Fruit fly (Drosophila melanogaster) whole organism, embryonic: Measurements from ENCODE around the gene CG8379.

Experiments used
- B-H1 ChIP-seq: fragments of 200-800 bp; sonication (Bioruptor generic); IDR thresholded peaks from 3 replicates; pipeline ENCODE4 v1.3.6; 2022; ENCODE audit warnings: missing biosample characterization, missing genetic modification characterization
- CG1024 ChIP-seq: fragments of 200-800 bp; sonication (Bioruptor generic); IDR thresholded peaks from 2 replicates; pipeline ENCODE4 v1.3.6; 2022; ENCODE audit warnings: missing biosample characterization, missing genetic modification characterization
- CG10431 ChIP-seq: fragments of 200-800 bp; sonication (Bioruptor generic); optimal IDR thresholded peaks from 3 replicates; lab custom pipeline; 2018; ENCODE audit warnings: missing biosample characterization, mild to moderate bottlenecking, missing genetic modification characterization
- CG10543 ChIP-seq: fragments of 200-800 bp; sonication (Bioruptor generic); optimal IDR thresholded peaks from 3 replicates; lab custom pipeline; 2017; ENCODE audit warnings: missing biosample characterization, mild to moderate bottlenecking, missing genetic modification characterization, moderate library complexity
- CG10565 ChIP-seq: fragments of 200-800 bp; sonication (Bioruptor generic); optimal IDR thresholded peaks from 3 replicates; lab custom pipeline; 2016; ENCODE audit warnings: missing biosample characterization, mild to moderate bottlenecking, missing genetic modification characterization
- CG13624 ChIP-seq: fragments of 200-800 bp; sonication (Bioruptor generic); optimal IDR thresholded peaks from 2 replicates; lab custom pipeline; 2016; ENCODE audit warnings: missing biosample characterization, missing genetic modification characterization
- CG13894 ChIP-seq: fragments of 200-800 bp; sonication (Bioruptor generic); optimal IDR thresholded peaks from 3 replicates; lab custom pipeline; 2018; ENCODE audit warnings: missing biosample characterization, mild to moderate bottlenecking, missing genetic modification characterization, moderate library complexity
- CG15514 ChIP-seq: fragments of 200-800 bp; sonication (Bioruptor generic); optimal IDR thresholded peaks from 3 replicates; lab custom pipeline; 2017; ENCODE audit warnings: missing biosample characterization, missing genetic modification characterization, mild to moderate bottlenecking, moderate library complexity, missing genetic modification reagents
- CG2678 ChIP-seq: fragments of 200-800 bp; sonication (Bioruptor generic); optimal IDR thresholded peaks from 3 replicates; lab custom pipeline; 2019; ENCODE audit warnings: missing biosample characterization, mild to moderate bottlenecking, missing genetic modification characterization, moderate library complexity
- CG31388 ChIP-seq: fragments of 200-800 bp; sonication (Bioruptor generic); optimal IDR thresholded peaks from 2 replicates; lab custom pipeline; 2016; ENCODE audit warnings: missing biosample characterization, missing genetic modification characterization
- CG32767 ChIP-seq: fragments of 200-800 bp; sonication (Bioruptor generic); IDR thresholded peaks from 2 replicates; pipeline ENCODE4 v1.3.6; 2022; ENCODE audit warnings: missing biosample characterization, missing genetic modification characterization
- CG32772 ChIP-seq: fragments of 200-800 bp; sonication (Bioruptor generic); IDR thresholded peaks from 2 replicates; pipeline ENCODE4 v1.3.6; 2022; ENCODE audit warnings: missing biosample characterization, missing genetic modification characterization
- CG34376 ChIP-seq: fragments of 200-800 bp; sonication (Bioruptor generic); optimal IDR thresholded peaks from 2 replicates; lab custom pipeline; 2018; ENCODE audit warnings: missing biosample characterization, mild to moderate bottlenecking, missing genetic modification characterization
- CG34422 ChIP-seq: fragments of 200-800 bp; sonication (Bioruptor generic); IDR thresholded peaks from 3 replicates; pipeline ENCODE4 v1.3.6; 2022; ENCODE audit warnings: missing biosample characterization, missing genetic modification characterization
- CG3847 ChIP-seq: fragments of 200-800 bp; sonication (Bioruptor generic); IDR thresholded peaks from 2 replicates; pipeline ENCODE4 v1.3.6; 2022; ENCODE audit warnings: missing biosample characterization, missing genetic modification characterization
- CG43689 ChIP-seq: fragments of 200-800 bp; sonication (Bioruptor generic); IDR thresholded peaks from 2 replicates; pipeline ENCODE4 v1.3.6; 2022; ENCODE audit warnings: missing biosample characterization, missing genetic modification characterization
- CG4424 ChIP-seq: fragments of 200-800 bp; sonication (Bioruptor generic); optimal IDR thresholded peaks from 3 replicates; lab custom pipeline; 2016; ENCODE audit warnings: missing biosample characterization, missing genetic modification characterization
- CG4617 ChIP-seq: fragments of 200-800 bp; sonication (Bioruptor generic); optimal IDR thresholded peaks from 3 replicates; lab custom pipeline; 2016; ENCODE audit warnings: missing biosample characterization, missing genetic modification characterization, borderline replicate concordance
- CG6683 ChIP-seq: fragments of 200-800 bp; sonication (Bioruptor generic); optimal IDR thresholded peaks from 2 replicates; lab custom pipeline; 2017; ENCODE audit warnings: missing biosample characterization, mild to moderate bottlenecking, missing genetic modification characterization, missing genetic modification reagents
- CG8478 ChIP-seq: fragments of >200 bp; optimal IDR thresholded peaks from 2 replicates; lab custom pipeline; 2018
- CG8944 ChIP-seq: fragments of 200-800 bp; sonication (Bioruptor generic); optimal IDR thresholded peaks from 3 replicates; lab custom pipeline; 2016; ENCODE audit warnings: missing biosample characterization, missing genetic modification characterization
- E2f1 ChIP-seq: fragments of 200-800 bp; sonication (Bioruptor generic); IDR thresholded peaks from 2 replicates; pipeline ENCODE4 v1.3.6; 2022; ENCODE audit warnings: missing biosample characterization, missing genetic modification characterization
- Fer2 ChIP-seq: fragments of 200-800 bp; sonication (Bioruptor generic); optimal IDR thresholded peaks from 2 replicates; lab custom pipeline; 2018; ENCODE audit warnings: missing biosample characterization, mild to moderate bottlenecking, missing genetic modification characterization, moderate library complexity
- HLHmδ ChIP-seq: fragments of 200-800 bp; sonication (Bioruptor generic); optimal IDR thresholded peaks from 2 replicates; lab custom pipeline; 2018; ENCODE audit warnings: missing biosample characterization, mild to moderate bottlenecking, missing genetic modification characterization, moderate library complexity
- Med ChIP-seq: fragments of 200-800 bp; sonication (Bioruptor generic); peaks from one replicate; lab custom pipeline; 2016; ENCODE audit warnings: missing biosample characterization, missing genetic modification characterization, mild to moderate bottlenecking, inconsistent platforms, moderate library complexity
- NfI ChIP-seq: fragments of 200-800 bp; sonication (Bioruptor generic); optimal IDR thresholded peaks from 3 replicates; lab custom pipeline; 2018; ENCODE audit warnings: missing biosample characterization, mild to moderate bottlenecking, missing genetic modification characterization, moderate library complexity
- Side ChIP-seq: fragments of 200-800 bp; sonication (Bioruptor generic); optimal IDR thresholded peaks from 2 replicates; lab custom pipeline; 2016; ENCODE audit warnings: missing biosample characterization, missing genetic modification characterization
- Spps ChIP-seq: fragments of 200-800 bp; sonication (Bioruptor generic); optimal IDR thresholded peaks from 2 replicates; lab custom pipeline; 2018; ENCODE audit warnings: missing biosample characterization, mild to moderate bottlenecking, missing genetic modification characterization
- Tbp ChIP-seq: fragments of >200 bp; optimal IDR thresholded peaks from 2 replicates; lab custom pipeline; 2018; ENCODE audit warnings: missing biosample characterization, missing genetic modification characterization
- croc ChIP-seq: fragments of 200-800 bp; sonication (Bioruptor generic); conservative IDR thresholded peaks from 3 replicates; pipeline ENCODE4 v1.3.6; 2022; ENCODE audit warnings: missing biosample characterization, missing genetic modification characterization
- dysf ChIP-seq: fragments of 200-800 bp; sonication (Bioruptor generic); IDR thresholded peaks from 3 replicates; pipeline ENCODE4 v1.3.6; 2022; ENCODE audit warnings: missing biosample characterization, missing genetic modification characterization
- fu2 ChIP-seq: fragments of 200-800 bp; sonication (Bioruptor generic); optimal IDR thresholded peaks from 2 replicates; lab custom pipeline; 2016; ENCODE audit warnings: missing biosample characterization, missing genetic modification characterization
- gro ChIP-seq: fragments of 200-800 bp; sonication (Bioruptor generic); optimal IDR thresholded peaks from 2 replicates; lab custom pipeline; 2016; ENCODE audit warnings: missing biosample characterization, missing genetic modification characterization
- ham ChIP-seq: fragments of 200-800 bp; sonication (Bioruptor generic); IDR thresholded peaks from 2 replicates; pipeline ENCODE4 v1.3.6; 2022; ENCODE audit warnings: missing biosample characterization, missing genetic modification characterization
- p53 ChIP-seq: fragments of 200-800 bp; sonication (Bioruptor generic); optimal IDR thresholded peaks from 2 replicates; lab custom pipeline; 2016; ENCODE audit warnings: missing biosample characterization, missing genetic modification characterization
- pho ChIP-seq: fragments of 200-800 bp; sonication (Bioruptor generic); optimal IDR thresholded peaks from 2 replicates; lab custom pipeline; 2016; ENCODE audit warnings: missing biosample characterization, missing genetic modification characterization
- pzg ChIP-seq: fragments of 200-800 bp; sonication (Bioruptor generic); optimal IDR thresholded peaks from 3 replicates; lab custom pipeline; 2018; ENCODE audit warnings: missing biosample characterization, mild to moderate bottlenecking, missing genetic modification characterization, moderate library complexity
- sqz ChIP-seq: fragments of 200-800 bp; sonication (Bioruptor generic); optimal IDR thresholded peaks from 3 replicates; lab custom pipeline; 2018; ENCODE audit warnings: missing biosample characterization, mild to moderate bottlenecking, missing genetic modification characterization
- sug ChIP-seq: fragments of 200-800 bp; optimal IDR thresholded peaks from 2 replicates; lab custom pipeline; 2019; ENCODE audit warnings: missing biosample characterization, mild to moderate bottlenecking, missing genetic modification characterization, moderate library complexity
- twi ChIP-seq: fragments of 200-800 bp; optimal IDR thresholded peaks from 2 replicates; lab custom pipeline; 2019; ENCODE audit warnings: missing biosample characterization, mild to moderate bottlenecking, missing genetic modification characterization, moderate library complexity
- vfl ChIP-seq: fragments of 200-800 bp; sonication (Bioruptor generic); optimal IDR thresholded peaks from 2 replicates; lab custom pipeline; 2016; ENCODE audit warnings: missing biosample characterization, missing genetic modification characterization

The CG8379 gene

dm6 chr3R:8812342-8812966, 11.8 kb upstream of the CG8379 start (continued):
- TF ChIP-seq CG6683 (GFP tag; lab: Kevin White, UChicago) (no peak), CG2678 (peak; percentile 14), CG34422 (GFP tag; lab: Robert Waterston, UW) (peak; percentile 48; the same call in 2 of the 3 replicates), CG8478 (lab: Kevin White, UChicago) (no peak), sqz (GFP tag; lab: Kevin White, UChicago) (peak; percentile 93), ham (no peak), CG13624 (peak; percentile 39), p53 (GFP tag; lab: Kevin White, UChicago) (no peak), CG43689 (GFP tag; lab: Robert Waterston, UW) (no peak), CG31388 (GFP tag; lab: Kevin White, UChicago) (no peak), CG1024 (GFP tag; lab: Robert Waterston, UW) (no peak), CG4424 (GFP tag; lab: Kevin White, UChicago) (peak; percentile 28), NfI (GFP tag; lab: Kevin White, UChicago) (peak; percentile 15), CG10565 (no peak), CG32772 (GFP tag; lab: Robert Waterston, UW) (peak; percentile 58; the same call in 1 of the 2 replicates), CG10431 (GFP tag; lab: Kevin White, UChicago) (no peak), Spps (tag; lab: Kevin White, UChicago) (peak; percentile 42), CG8944 (GFP tag; lab: Kevin White, UChicago) (peak; percentile 31), dysf (GFP tag; lab: Robert Waterston, UW) (peak; percentile 70; the same call in 2 of the 3 replicates), pho (GFP tag; lab: Kevin White, UChicago) (peak; percentile 6)

- peak; percentile 9 for TF ChIP-seq gro (GFP tag; lab: Kevin White, UChicago)
- no peak for TF ChIP-seq fu2 (GFP tag; lab: Kevin White, UChicago)
- 0 out of 3 replicates have a peak, but pooled peaks have one; percentile 3 for TF ChIP-seq B-H1 (GFP tag; lab: Robert Waterston, UW)
- peak; percentile 8 for TF ChIP-seq Side
- TF ChIP-seq twi (tag; lab: Kevin White, UChicago) = peak; percentile 15
- TF ChIP-seq E2f1 (GFP tag; lab: Robert Waterston, UW) = no peak
- TF ChIP-seq Tbp (GFP tag; lab: Kevin White, UChicago) = no peak
- TF ChIP-seq CG32767 (GFP tag; lab: Robert Waterston, UW) = no peak
- TF ChIP-seq CG13894 = peak; percentile 46
- peak; percentile 30 for TF ChIP-seq CG34376 (GFP tag; lab: Kevin White, UChicago)
- TF ChIP-seq CG10543 = peak; percentile 8
- TF ChIP-seq CG2678 = peak; percentile 55
- no peak for TF ChIP-seq HLHmδ (GFP tag; lab: Kevin White, UChicago)
- no peak for TF ChIP-seq pzg
- peak; percentile 3 for TF ChIP-seq CG15514 (GFP tag; lab: Kevin White, UChicago)
- no peak for TF ChIP-seq croc (GFP tag; lab: Robert Waterston, UW)
- TF ChIP-seq vfl (GFP tag; lab: Kevin White, UChicago) = no peak
- TF ChIP-seq CG4617 (GFP tag; lab: Kevin White, UChicago) = no peak
- TF ChIP-seq sug (tag; lab: Kevin White, UChicago) = peak; percentile 8
- TF ChIP-seq Med = peak; percentile 34
- no peak for TF ChIP-seq CG3847 (GFP tag; lab: Robert Waterston, UW)
- TF ChIP-seq Fer2 (tag; lab: Kevin White, UChicago) = peak; percentile 18
Observed at dm6 chr3R:8813164-8813629, 11.0 kb upstream of the CG8379 start, which contains the start of gene CG9837. Gene CG9837 (minus strand): TSS chr3R:8813579.
